Worm (Caenorhabditis elegans): ENCODE results near the gene Y7A5A.10.

Gene Y7A5A.10

ce11 chrX:15779503-15779902 is 15.4 kb downstream of the Y7A5A.10 start:
- no peak for TF ChIP-seq jun-1 (tag; optimal IDR thresholded peaks at IDR 0.05)
- TF ChIP-seq lin-14 (GFP tag; optimal IDR thresholded peaks at IDR 0.05), result peak; percentile 78
- TF ChIP-seq lin-13 (GFP tag; optimal IDR thresholded peaks at IDR 0.05), result no peak
- no peak for TF ChIP-seq irx-1 (tag; optimal IDR thresholded peaks at IDR 0.05)
- no peak for TF ChIP-seq tlp-1 (tag; optimal IDR thresholded peaks at IDR 0.05)
- TF ChIP-seq ceh-90 (tag; optimal IDR thresholded peaks at IDR 0.05), result no peak
- TF ChIP-seq fkh-8 (tag; optimal IDR thresholded peaks at IDR 0.05), result no peak
- TF ChIP-seq dpl-1 (GFP tag; optimal IDR thresholded peaks at IDR 0.05), result no peak
- TF ChIP-seq Y116A8C.19 (tag; optimal IDR thresholded peaks at IDR 0.05; ENCODE audit: borderline replicate concordance), result no peak
- peak; percentile 3 for TF ChIP-seq mep-1 (tag; optimal IDR thresholded peaks at IDR 0.05)
- peak; percentile 58 for TF ChIP-seq nhr-71 (tag; optimal IDR thresholded peaks at IDR 0.05)
- no peak for TF ChIP-seq unc-86 (tag; optimal IDR thresholded peaks at IDR 0.05)
- TF ChIP-seq unc-30 (tag; optimal IDR thresholded peaks at IDR 0.05), result no peak
- no peak for TF ChIP-seq nhr-84 (tag; optimal IDR thresholded peaks at IDR 0.05)
- no peak for TF ChIP-seq ceh-88 (GFP tag; IDR thresholded peaks at IDR 0.05)
- no peak for TF ChIP-seq hlh-17 (GFP tag; optimal IDR thresholded peaks at IDR 0.05; ENCODE audit: borderline replicate concordance)
- no peak for TF ChIP-seq sptf-1 (tag; optimal IDR thresholded peaks at IDR 0.05)
- peak; percentile 45 for TF ChIP-seq rnt-1 (tag; optimal IDR thresholded peaks at IDR 0.05)
- TF ChIP-seq unc-130 (tag; optimal IDR thresholded peaks at IDR 0.05), result peak; percentile 55
- TF ChIP-seq C16A3.4 (tag; optimal IDR thresholded peaks at IDR 0.05), result peak; percentile 51
- no peak for TF ChIP-seq fkh-10 (GFP tag; optimal IDR thresholded peaks at IDR 0.05)
- TF ChIP-seq sox-4 (tag; optimal IDR thresholded peaks at IDR 0.05), result no peak
- TF ChIP-seq ceh-82 (tag; optimal IDR thresholded peaks at IDR 0.05), result no peak
- no peak for TF ChIP-seq C34B4.2 (tag; optimal IDR thresholded peaks at IDR 0.05)
- no peak for TF ChIP-seq F16B12.6 (tag; optimal IDR thresholded peaks at IDR 0.05)
- TF ChIP-seq nhr-90 (tag; optimal IDR thresholded peaks at IDR 0.05; ENCODE audit: poor library complexity), result no peak
- TF ChIP-seq elt-2 (tag; optimal IDR thresholded peaks at IDR 0.05), result peak; percentile 80
- no peak for TF ChIP-seq nhr-237 (tag; optimal IDR thresholded peaks at IDR 0.05)
- no peak for TF ChIP-seq sup-37 (GFP tag; optimal IDR thresholded peaks at IDR 0.05)
- TF ChIP-seq mef-2 (tag; optimal IDR thresholded peaks at IDR 0.05), result no peak
- TF ChIP-seq ama-1 (optimal IDR thresholded peaks at IDR 0.05), result peak; percentile 28
- TF ChIP-seq nhr-85 (tag), result no peak
- no peak for TF ChIP-seq fkh-4 (tag; optimal IDR thresholded peaks at IDR 0.05; ENCODE audit: borderline replicate concordance)
- TF ChIP-seq swsn-7 (tag; optimal IDR thresholded peaks at IDR 0.05), result no peak
- TF ChIP-seq C04F5.9 (tag; optimal IDR thresholded peaks at IDR 0.05), result no peak
- peak; percentile 17 to 89 for TF ChIP-seq lsy-2 (tag; optimal IDR thresholded peaks at IDR 0.05)
- TF ChIP-seq snpc-4 (tag; optimal IDR thresholded peaks at IDR 0.05), result no peak
- no peak for TF ChIP-seq ceh-63 (GFP tag; optimal IDR thresholded peaks at IDR 0.05)
- no peak for TF ChIP-seq nhr-47 (tag; optimal IDR thresholded peaks at IDR 0.05)
- TF ChIP-seq snu-23 (GFP tag; optimal IDR thresholded peaks at IDR 0.05), result peak; percentile 56
- no peak for TF ChIP-seq aha-1 (tag; optimal IDR thresholded peaks at IDR 0.05)
- no peak for TF ChIP-seq lin-39 (tag; optimal IDR thresholded peaks at IDR 0.05)
- TF ChIP-seq ets-5 (GFP tag; IDR thresholded peaks at IDR 0.05), result no peak
- peak in 1 of 2 experiments; percentile 70 for TF ChIP-seq mdl-1 (tag; optimal IDR thresholded peaks at IDR 0.05)
- no peak for TF ChIP-seq ces-1 (GFP tag; optimal IDR thresholded peaks at IDR 0.05)
- TF ChIP-seq nhr-28 (tag; optimal IDR thresholded peaks at IDR 0.05), result no peak
- no peak for TF ChIP-seq unc-62 (GFP tag; optimal IDR thresholded peaks at IDR 0.05)
- TF ChIP-seq xbp-1 (tag; optimal IDR thresholded peaks at IDR 0.05), result peak; percentile 6
- no peak for TF ChIP-seq isw-1 (GFP tag; IDR thresholded peaks at IDR 0.05)
- no peak for TF ChIP-seq lin-15B (tag; optimal IDR thresholded peaks at IDR 0.05)
- no peak for TF ChIP-seq zag-1 (tag; optimal IDR thresholded peaks at IDR 0.05)
- TF ChIP-seq nhr-77 (tag; optimal IDR thresholded peaks at IDR 0.05), result no peak
- TF ChIP-seq nhr-19 (GFP tag; conservative IDR thresholded peaks at IDR 0.05), result peak; percentile 7; the same call in 1 of the 2 replicates
- no peak for TF ChIP-seq lir-3 (tag; optimal IDR thresholded peaks at IDR 0.05; ENCODE audit: poor library complexity)
- no peak for TF ChIP-seq vab-15 (tag; optimal IDR thresholded peaks at IDR 0.05)
